Worm (Caenorhabditis elegans): ENCODE data around the gene lipl-2.

The lipl-2 gene

ce11 chrV:9805161-9805560 is 13.8 kb downstream of the lipl-2 start, which contains the start of gene sru-37:
Gene sru-37, plus strand, starts transcription at chrV:9805461.
- TF ChIP-seq nhr-237 (tag; optimal IDR thresholded peaks at IDR 0.05): no peak
- TF ChIP-seq lin-32 (GFP tag; optimal IDR thresholded peaks at IDR 0.05): no peak
- TF ChIP-seq ceh-83 (GFP tag; optimal IDR thresholded peaks at IDR 0.05): no peak
- TF ChIP-seq ham-2 (GFP tag; optimal IDR thresholded peaks at IDR 0.05): no peak
- TF ChIP-seq unc-120 (tag; optimal IDR thresholded peaks at IDR 0.05; ENCODE audit: poor library complexity, severe bottlenecking): no peak
- TF ChIP-seq mep-1 (tag; optimal IDR thresholded peaks at IDR 0.05): no peak
- no peak for TF ChIP-seq snpc-4 (tag; optimal IDR thresholded peaks at IDR 0.05)
- TF ChIP-seq ceh-43 (GFP tag; optimal IDR thresholded peaks at IDR 0.05): no peak
- no peak for TF ChIP-seq bed-3 (GFP tag; optimal IDR thresholded peaks at IDR 0.05)
- TF ChIP-seq drap-1 (GFP tag; optimal IDR thresholded peaks at IDR 0.05): no peak
- no peak for TF ChIP-seq lin-13 (tag; optimal IDR thresholded peaks at IDR 0.05)
- no peak for TF ChIP-seq lsy-2 (tag; optimal IDR thresholded peaks at IDR 0.05)
- no peak for TF ChIP-seq nhr-12 (tag; optimal IDR thresholded peaks at IDR 0.05)
- TF ChIP-seq elt-3 (tag; optimal IDR thresholded peaks at IDR 0.05): no peak
- no peak for TF ChIP-seq nhr-28 (tag; optimal IDR thresholded peaks at IDR 0.05)
- no peak for TF ChIP-seq nhr-2 (tag; optimal IDR thresholded peaks at IDR 0.05)
- no peak for TF ChIP-seq flh-1 (GFP tag; optimal IDR thresholded peaks at IDR 0.05)

ce11 chrV:9811154-9811553 is 19.8 kb downstream of the lipl-2 start, which contains the start of gene sru-29:
Gene sru-29, plus strand, starts transcription at chrV:9811454.
- TF ChIP-seq mls-2 (tag; optimal IDR thresholded peaks at IDR 0.05) (no peak), ceh-39 (tag; optimal IDR thresholded peaks at IDR 0.05) (no peak), nhr-2 (tag; optimal IDR thresholded peaks at IDR 0.05) (no peak), bed-3 (GFP tag; optimal IDR thresholded peaks at IDR 0.05) (no peak), flh-1 (GFP tag; optimal IDR thresholded peaks at IDR 0.05) (no peak)

- no peak for TF ChIP-seq M03D4.4 (tag; optimal IDR thresholded peaks at IDR 0.05)
- TF ChIP-seq pha-4 (tag; optimal IDR thresholded peaks at IDR 0.05): no peak
- no peak for TF ChIP-seq nhr-76 (tag; optimal IDR thresholded peaks at IDR 0.05)
- TF ChIP-seq mls-2 (tag; optimal IDR thresholded peaks at IDR 0.05): no peak
- no peak for TF ChIP-seq nhr-28 (tag; optimal IDR thresholded peaks at IDR 0.05)
- TF ChIP-seq ces-1 (GFP tag; optimal IDR thresholded peaks at IDR 0.05): no peak
- TF ChIP-seq nhr-2 (tag; optimal IDR thresholded peaks at IDR 0.05): no peak
- TF ChIP-seq sptf-1 (tag; optimal IDR thresholded peaks at IDR 0.05): no peak
- TF ChIP-seq sem-2 (GFP tag; optimal IDR thresholded peaks at IDR 0.05): no peak
- no peak for TF ChIP-seq unc-39 (tag; optimal IDR thresholded peaks at IDR 0.05)
- no peak for TF ChIP-seq mab-5 (tag; optimal IDR thresholded peaks at IDR 0.05)
- no peak for TF ChIP-seq mep-1 (tag; optimal IDR thresholded peaks at IDR 0.05)
- no peak for TF ChIP-seq cnd-1 (tag; optimal IDR thresholded peaks at IDR 0.05)
- TF ChIP-seq ceh-83 (GFP tag; optimal IDR thresholded peaks at IDR 0.05): no peak
These were observed 20.8 kb downstream of the lipl-2 start for ce11 chrV:9812216-9812615.

- no peak for TF ChIP-seq ceh-43 (GFP tag; optimal IDR thresholded peaks at IDR 0.05)
- no peak for TF ChIP-seq snpc-4 (tag; optimal IDR thresholded peaks at IDR 0.05)
These were observed 22.2 kb downstream of the lipl-2 start, which contains the start of gene sru-30 for ce11 chrV:9813527-9813926. Gene sru-30, plus strand, starts transcription at chrV:9813827.

- TF ChIP-seq nhr-76 (tag; optimal IDR thresholded peaks at IDR 0.05) (no peak), pha-4 (tag; optimal IDR thresholded peaks at IDR 0.05) (no peak), lin-32 (GFP tag; optimal IDR thresholded peaks at IDR 0.05) (no peak), flh-1 (GFP tag; optimal IDR thresholded peaks at IDR 0.05) (no peak), hlh-1 (tag; optimal IDR thresholded peaks at IDR 0.05) (no peak), nhr-2 (tag; optimal IDR thresholded peaks at IDR 0.05) (no peak), snpc-4 (tag; optimal IDR thresholded peaks at IDR 0.05) (no peak), ceh-39 (tag; optimal IDR thresholded peaks at IDR 0.05) (no peak), ham-2 (GFP tag; optimal IDR thresholded peaks at IDR 0.05) (no peak), M03D4.4 (tag; optimal IDR thresholded peaks at IDR 0.05) (no peak)
These were observed 25.0 kb downstream of the lipl-2 start, which contains the start of gene sru-31 for ce11 chrV:9816390-9816789. Gene sru-31, plus strand, starts transcription at chrV:9816690.

ce11 chrV:9821724-9822123 is 30.4 kb downstream of the lipl-2 start, which contains the start of gene str-193:
Gene str-193, minus strand, starts transcription at chrV:9821824.
- no peak for TF ChIP-seq lsy-2 (tag; optimal IDR thresholded peaks at IDR 0.05)
- no peak for TF ChIP-seq bed-3 (GFP tag; optimal IDR thresholded peaks at IDR 0.05)
- TF ChIP-seq nhr-76 (tag; optimal IDR thresholded peaks at IDR 0.05): no peak
- TF ChIP-seq sptf-1 (tag; optimal IDR thresholded peaks at IDR 0.05): no peak
- TF ChIP-seq blmp-1 (tag; optimal IDR thresholded peaks at IDR 0.05): no peak
- no peak for TF ChIP-seq nhr-12 (tag; optimal IDR thresholded peaks at IDR 0.05)
- TF ChIP-seq unc-62 (GFP tag; optimal IDR thresholded peaks at IDR 0.05): no peak
- TF ChIP-seq cnd-1 (tag; optimal IDR thresholded peaks at IDR 0.05): no peak
- TF ChIP-seq snpc-4 (tag; optimal IDR thresholded peaks at IDR 0.05): no peak
- no peak for TF ChIP-seq ceh-83 (GFP tag; optimal IDR thresholded peaks at IDR 0.05)
- no peak for TF ChIP-seq unc-39 (tag; optimal IDR thresholded peaks at IDR 0.05)

Measured in whole organism, mixed stage, embryonic.